Fruit fly (Drosophila melanogaster): ENCODE data around the gene Pgam5.

Gene Pgam5

DNA sequence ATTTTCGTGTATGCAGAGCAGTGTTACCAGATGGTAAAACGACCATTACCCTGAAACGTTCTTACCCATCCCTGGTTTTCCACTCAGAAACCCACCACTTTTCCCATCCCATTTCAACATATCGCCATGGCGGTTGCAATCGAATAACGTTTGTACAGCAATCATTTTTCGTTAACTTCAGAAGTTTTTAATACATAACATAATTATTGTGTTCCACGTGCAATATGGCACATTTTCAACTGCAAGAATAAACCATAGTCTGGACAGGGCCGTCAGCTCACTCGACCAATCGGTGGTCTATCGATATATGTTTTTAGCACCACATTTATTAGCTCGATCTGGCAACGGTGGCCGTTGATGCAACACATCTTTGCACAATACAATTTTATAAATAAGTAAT, 16.6 kb upstream of the Pgam5 start, which contains the start of the genes trr and mRpL16:
Gene trr (minus strand): TSS at position 25 of the 400 bp plus-strand sequence.
Gene mRpL16 (plus strand): TSS at position 331 of the 400 bp plus-strand sequence.
- TF ChIP-seq CG10348 (GFP tag; IDR thresholded peaks at IDR 0.05), result no peak
- TF ChIP-seq Ets98B (GFP tag; IDR thresholded peaks at IDR 0.05), result peak; percentile 35; the same call in 1 of the 2 replicates
- TF ChIP-seq CG15710 (tag; optimal IDR thresholded peaks at IDR 0.05), result peak; percentile 30
- peak; percentile 62; the same call in 2 of the 3 replicates for TF ChIP-seq CG4496 (GFP tag; IDR thresholded peaks at IDR 0.05)

dm6 chrX:1880779-1881178, 7.4 kb upstream of the Pgam5 start:
- TF ChIP-seq CG17806 (tag; optimal IDR thresholded peaks at IDR 0.05) (no peak), Ets98B (GFP tag; IDR thresholded peaks at IDR 0.05) (no peak), gl (tag; optimal IDR thresholded peaks at IDR 0.05) (no peak), CG8301 (tag; optimal IDR thresholded peaks at IDR 0.05) (no peak), CG12605 (GFP tag; IDR thresholded peaks at IDR 0.05) (no peak), D1 (tag; optimal IDR thresholded peaks at IDR 0.05) (no peak), Snoo (tag; optimal IDR thresholded peaks at IDR 0.05) (no peak), EcR (GFP tag; optimal IDR thresholded peaks at IDR 0.05) (no peak), CG4496 (GFP tag; IDR thresholded peaks at IDR 0.05) (no peak), CG10348 (GFP tag; IDR thresholded peaks at IDR 0.05) (no peak), CG14655 (GFP tag; optimal IDR thresholded peaks at IDR 0.05) (no peak)

- TF ChIP-seq D1 (tag; optimal IDR thresholded peaks at IDR 0.05) (no peak), CG10348 (GFP tag; IDR thresholded peaks at IDR 0.05) (no peak), CG34367 (tag; optimal IDR thresholded peaks at IDR 0.05) (peak; percentile 32), CG8159 (tag; optimal IDR thresholded peaks at IDR 0.05) (peak; percentile 35), Pif1A (GFP tag; optimal IDR thresholded peaks at IDR 0.05) (no peak), Snoo (tag; optimal IDR thresholded peaks at IDR 0.05) (peak; percentile 12), CG14655 (GFP tag; optimal IDR thresholded peaks at IDR 0.05) (no peak), Ets98B (GFP tag; IDR thresholded peaks at IDR 0.05) (peak; percentile 35), CG4496 (GFP tag; IDR thresholded peaks at IDR 0.05) (peak; percentile 67; the same call in 2 of the 3 replicates), fd96Ca (GFP tag; IDR thresholded peaks at IDR 0.05) (peak; percentile 51; the same call in 2 of the 3 replicates), CG12605 (GFP tag; IDR thresholded peaks at IDR 0.05) (0 out of 2 replicates have a peak, but pooled peaks have one; percentile 13), CG17806 (tag; optimal IDR thresholded peaks at IDR 0.05) (no peak), CG8301 (tag; optimal IDR thresholded peaks at IDR 0.05) (no peak), CG15710 (tag; optimal IDR thresholded peaks at IDR 0.05) (peak; percentile 35), gl (tag; optimal IDR thresholded peaks at IDR 0.05) (no peak), CG13204 (GFP tag; optimal IDR thresholded peaks at IDR 0.05) (no peak), rn (GFP tag; IDR thresholded peaks at IDR 0.05) (no peak), CG32121 (GFP tag; IDR thresholded peaks at IDR 0.05) (no peak; the same call in 1 of the 2 replicates), CG9948 (tag; optimal IDR thresholded peaks at IDR 0.05) (no peak), EcR (GFP tag; optimal IDR thresholded peaks at IDR 0.05) (no peak), Pif1B (GFP tag; optimal IDR thresholded peaks at IDR 0.05) (no peak)
Measured at dm6 chrX:1880139-1880556, 6.8 kb upstream of the Pgam5 start, which contains the start of gene Coa8. Gene Coa8 (plus strand): TSS chrX:1880282.

DNA sequence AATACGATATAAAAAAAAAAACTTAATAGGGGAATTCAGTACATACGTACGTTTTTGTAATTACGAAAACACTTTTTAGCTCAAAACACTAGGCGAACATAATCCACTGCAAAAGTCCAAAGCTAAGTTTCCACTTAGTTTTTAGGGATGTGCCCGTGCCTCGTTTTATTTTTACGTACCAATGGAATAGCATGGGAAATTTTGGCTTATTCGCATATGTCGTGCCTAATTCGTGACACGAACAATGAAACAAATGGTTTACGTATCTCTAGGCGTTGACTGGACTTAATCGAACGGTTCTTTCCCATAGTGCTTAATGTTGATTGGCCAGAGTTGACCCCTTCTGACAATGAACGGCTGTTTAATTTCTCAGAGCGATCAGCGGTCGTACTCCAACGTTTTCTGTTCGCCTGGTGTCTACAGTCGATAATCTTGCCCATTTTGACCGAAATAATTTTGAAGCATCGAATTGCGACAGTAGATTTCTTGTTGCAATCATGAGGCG, 6.3 kb upstream of the Pgam5 start, which contains the start of gene CG14818:
Gene CG14818 (minus strand): TSS at position 169 of the 505 bp plus-strand sequence.
- TF ChIP-seq fd96Ca (GFP tag; IDR thresholded peaks at IDR 0.05), result peak; percentile 71
- TF ChIP-seq CG12605 (GFP tag; IDR thresholded peaks at IDR 0.05), result 0 out of 2 replicates have a peak, but pooled peaks have one; percentile 24
- TF ChIP-seq CG13204 (GFP tag; optimal IDR thresholded peaks at IDR 0.05), result no peak
- TF ChIP-seq CG34367 (tag; optimal IDR thresholded peaks at IDR 0.05), result peak; percentile 36
- TF ChIP-seq D1 (tag; optimal IDR thresholded peaks at IDR 0.05), result no peak
- TF ChIP-seq CG4496 (GFP tag; IDR thresholded peaks at IDR 0.05), result peak; percentile 44; the same call in 1 of the 3 replicates
- no peak for TF ChIP-seq EcR (GFP tag; optimal IDR thresholded peaks at IDR 0.05)
- no peak for TF ChIP-seq Pif1B (GFP tag; optimal IDR thresholded peaks at IDR 0.05)
- TF ChIP-seq CG32121 (GFP tag; IDR thresholded peaks at IDR 0.05), result no peak
- no peak for TF ChIP-seq Pif1A (GFP tag; optimal IDR thresholded peaks at IDR 0.05)
- TF ChIP-seq CG15710 (tag; optimal IDR thresholded peaks at IDR 0.05), result peak; percentile 46
- TF ChIP-seq CG8301 (tag; optimal IDR thresholded peaks at IDR 0.05), result peak; percentile 43
- peak; percentile 38; the same call in 1 of the 2 replicates for TF ChIP-seq rn (GFP tag; IDR thresholded peaks at IDR 0.05)
- TF ChIP-seq Snoo (tag; optimal IDR thresholded peaks at IDR 0.05), result peak; percentile 49
- TF ChIP-seq gl (tag; optimal IDR thresholded peaks at IDR 0.05), result no peak
- TF ChIP-seq CG9948 (tag; optimal IDR thresholded peaks at IDR 0.05), result peak; percentile 30
- peak; percentile 39 for TF ChIP-seq CG8159 (tag; optimal IDR thresholded peaks at IDR 0.05)
- no peak for TF ChIP-seq CG14655 (GFP tag; optimal IDR thresholded peaks at IDR 0.05)
- TF ChIP-seq CG17806 (tag; optimal IDR thresholded peaks at IDR 0.05), result peak; percentile 33
- no peak for TF ChIP-seq CG10348 (GFP tag; IDR thresholded peaks at IDR 0.05)
- peak; percentile 17; the same call in 1 of the 2 replicates for TF ChIP-seq Ets98B (GFP tag; IDR thresholded peaks at IDR 0.05)

DNA sequence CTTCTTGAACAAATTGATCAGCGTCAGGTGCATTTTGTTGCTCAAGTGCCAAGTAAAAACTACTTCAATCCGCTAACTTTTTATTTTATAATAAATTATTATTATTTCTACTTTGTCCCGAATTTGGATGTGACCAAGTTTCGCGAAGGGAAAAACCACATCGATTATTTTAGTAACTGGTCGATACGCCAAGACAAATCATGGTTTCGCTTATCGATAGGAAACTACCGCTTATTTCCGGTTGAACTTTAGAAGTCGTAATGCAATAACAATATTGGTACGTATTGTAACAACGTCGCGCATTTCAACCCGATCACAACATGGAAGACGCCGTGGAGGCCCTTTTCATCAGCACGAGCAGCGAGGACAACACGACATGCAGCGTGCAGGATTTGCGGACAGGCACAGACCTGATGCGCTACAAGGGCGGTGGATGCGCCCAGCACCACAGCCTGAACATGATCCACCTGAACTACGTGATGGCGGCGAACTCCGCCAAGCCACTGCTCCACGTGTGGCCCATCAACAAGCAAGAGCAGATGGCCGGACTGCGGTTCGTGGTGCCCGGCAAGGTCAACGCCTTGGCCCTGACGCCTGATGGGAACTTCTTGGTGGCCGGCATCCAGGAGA, 3.9 kb upstream of the Pgam5 start, which contains the start of the genes CG14817 and CG14805:
Gene CG14817 (minus strand): TSS at position 164 of the 630 bp plus-strand sequence.
Gene CG14805 (plus strand): TSS at position 211 of the 630 bp plus-strand sequence.
- TF ChIP-seq EcR (GFP tag; optimal IDR thresholded peaks at IDR 0.05), result peak; percentile 62
- TF ChIP-seq CG15710 (tag; optimal IDR thresholded peaks at IDR 0.05), result peak; percentile 34
- peak; percentile 54 for TF ChIP-seq gl (tag; optimal IDR thresholded peaks at IDR 0.05)
- no peak for TF ChIP-seq CG8159 (tag; optimal IDR thresholded peaks at IDR 0.05)
- peak; percentile 82 for TF ChIP-seq Snoo (tag; optimal IDR thresholded peaks at IDR 0.05)
- peak; percentile 8; the same call in 1 of the 2 replicates for TF ChIP-seq Ets98B (GFP tag; IDR thresholded peaks at IDR 0.05)
- peak; percentile 4 for TF ChIP-seq CG17806 (tag; optimal IDR thresholded peaks at IDR 0.05)
- no peak for TF ChIP-seq Pif1B (GFP tag; optimal IDR thresholded peaks at IDR 0.05)
- TF ChIP-seq CG34367 (tag; optimal IDR thresholded peaks at IDR 0.05), result peak; percentile 58
- TF ChIP-seq CG4496 (GFP tag; IDR thresholded peaks at IDR 0.05), result peak; percentile 76

Data from whole organism, pupa.